Worm (Caenorhabditis elegans) whole organism, L1 larva: ENCODE results near the gene T01D3.3.

Experiments used
- C04F5.9 ChIP-seq: sonication (generic microtip); optimal IDR thresholded peaks from 2 replicates; lab custom pipeline; 2016; ENCODE audit warnings: missing genetic modification characterization, missing compliant biosample characterization
- C16A3.4 ChIP-seq: fragments of 150-350 bp; optimal IDR thresholded peaks from 2 replicates; lab custom pipeline; 2014; ENCODE audit warnings: missing biosample characterization, missing genetic modification characterization
- F16B12.6 ChIP-seq: fragments of 150-350 bp; optimal IDR thresholded peaks from 2 replicates; lab custom pipeline; 2014; ENCODE audit warnings: missing biosample characterization, missing genetic modification characterization
- Y116A8C.19 ChIP-seq: sonication (generic microtip); optimal IDR thresholded peaks from 2 replicates; lab custom pipeline; 2016; ENCODE audit warnings: missing compliant biosample characterization, missing genetic modification characterization, borderline replicate concordance
- aha-1 ChIP-seq: fragments of 150-350 bp; optimal IDR thresholded peaks from 2 replicates; lab custom pipeline; 2014; ENCODE audit warnings: missing biosample characterization, missing genetic modification characterization
- aly-2 ChIP-seq: fragments of 150-350 bp; optimal IDR thresholded peaks from 2 replicates; lab custom pipeline; 2014; ENCODE audit warnings: missing biosample characterization, missing genetic modification characterization
- blmp-1 ChIP-seq: fragments of 150-350 bp; optimal IDR thresholded peaks from 2 replicates; lab custom pipeline; 2014; ENCODE audit warnings: missing biosample characterization, missing genetic modification characterization
- ceh-8 ChIP-seq: fragments of 200-800 bp; sonication (Bioruptor generic); optimal IDR thresholded peaks from 2 replicates; lab custom pipeline; 2018; ENCODE audit warnings: mild to moderate bottlenecking, missing genetic modification characterization, moderate library complexity, missing compliant biosample characterization
- ceh-82 ChIP-seq, 3 experiments: fragments of 150-350 bp in 1 of 3; sonication (generic microtip) in 2 of 3; optimal IDR thresholded peaks; 2 replicates each; lab custom pipeline; 2014 to 2017; ENCODE audit warnings: missing biosample characterization in 3 of 3, missing genetic modification characterization in 3 of 3
- ceh-88 ChIP-seq: fragments of 200-800 bp; sonication (Bioruptor generic); IDR thresholded peaks from 2 replicates; pipeline ENCODE4 v1.3.6; 2022; ENCODE audit warnings: missing genetic modification characterization, missing compliant biosample characterization
- dpl-1 ChIP-seq, 3 experiments: fragments of 150-350 bp in 2 of 3; sonication (generic microtip) in 1 of 3; optimal IDR thresholded peaks; 2 replicates each; lab custom pipeline; 2014 to 2017; ENCODE audit warnings: missing biosample characterization in 3 of 3, missing genetic modification characterization in 3 of 3, missing genetic modification reagents in 3 of 3
- dsc-1 ChIP-seq: sonication (generic microtip); optimal IDR thresholded peaks from 2 replicates; lab custom pipeline; 2016; ENCODE audit warnings: mild to moderate bottlenecking, missing genetic modification characterization, missing compliant biosample characterization
- efl-3 ChIP-seq: fragments of 200-800 bp; sonication (Bioruptor generic); optimal IDR thresholded peaks from 2 replicates; lab custom pipeline; 2018; ENCODE audit warnings: mild to moderate bottlenecking, missing genetic modification characterization, missing compliant biosample characterization
- egl-13 ChIP-seq: sonication (generic microtip); optimal IDR thresholded peaks from 2 replicates; lab custom pipeline; 2016; ENCODE audit warnings: missing genotype, missing genetic modification reagents, missing genetic modification characterization, missing compliant biosample characterization
- elt-3 ChIP-seq, 6 experiments: fragments of 150-350 bp in 1 of 6; sonication (generic microtip); optimal IDR thresholded peaks; 2 replicates each; lab custom pipeline; 2017 to 2018; ENCODE audit warnings: missing biosample characterization in 6 of 6, missing genetic modification characterization in 6 of 6, inconsistent platforms in 1 of 6
- fkh-10 ChIP-seq: sonication (generic microtip); optimal IDR thresholded peaks from 2 replicates; lab custom pipeline; 2017; ENCODE audit warnings: missing biosample characterization, missing genetic modification reagents, missing genetic modification characterization
- fkh-4 ChIP-seq: sonication (generic microtip); optimal IDR thresholded peaks from 2 replicates; lab custom pipeline; 2016; ENCODE audit warnings: missing compliant biosample characterization, missing genetic modification characterization, borderline replicate concordance
- fkh-8 ChIP-seq: sonication (generic microtip); optimal IDR thresholded peaks from 2 replicates; lab custom pipeline; 2016; ENCODE audit warnings: mild to moderate bottlenecking, missing genetic modification characterization, missing compliant biosample characterization
- hlh-4 ChIP-seq: sonication (generic microtip); optimal IDR thresholded peaks from 2 replicates; lab custom pipeline; 2016; ENCODE audit warnings: mild to moderate bottlenecking, missing genetic modification characterization, missing compliant biosample characterization
- hpl-2 ChIP-seq: fragments of 150-350 bp; optimal IDR thresholded peaks from 2 replicates; lab custom pipeline; 2014; ENCODE audit warnings: missing biosample characterization, missing genetic modification reagents, missing genetic modification characterization
- lin-14 ChIP-seq: fragments of 200-800 bp; sonication (Bioruptor generic); optimal IDR thresholded peaks from 2 replicates; lab custom pipeline; 2018; ENCODE audit warnings: mild to moderate bottlenecking, missing genetic modification characterization, moderate library complexity, missing compliant biosample characterization
- lir-3 ChIP-seq: sonication (generic microtip); optimal IDR thresholded peaks from 2 replicates; lab custom pipeline; 2016; ENCODE audit warnings: mild to moderate bottlenecking, missing genetic modification characterization, moderate library complexity, missing compliant biosample characterization; ENCODE audit not compliant: poor library complexity
- mdl-1 ChIP-seq, 2 experiments: fragments of 150-350 bp; optimal IDR thresholded peaks; 2 replicates each; lab custom pipeline; 2014 to 2017; ENCODE audit warnings: missing biosample characterization in 2 of 2, missing genetic modification characterization in 2 of 2, inconsistent platforms in 1 of 2
- mep-1 ChIP-seq: fragments of 150-350 bp; optimal IDR thresholded peaks from 2 replicates; lab custom pipeline; 2014; ENCODE audit warnings: missing biosample characterization, missing genetic modification characterization
- nhr-12 ChIP-seq: sonication (generic microtip); optimal IDR thresholded peaks from 2 replicates; lab custom pipeline; 2017; ENCODE audit warnings: missing biosample characterization, missing genetic modification characterization
- nhr-19 ChIP-seq: fragments of 200-800 bp; sonication (Bioruptor generic); conservative IDR thresholded peaks from 2 replicates; pipeline ENCODE4 v1.3.6; 2022; ENCODE audit warnings: missing genetic modification characterization, missing compliant biosample characterization
- nhr-20 ChIP-seq: sonication (generic microtip); optimal IDR thresholded peaks from 2 replicates; lab custom pipeline; 2016; ENCODE audit warnings: mild to moderate bottlenecking, missing genetic modification characterization, missing compliant biosample characterization
- nhr-237 ChIP-seq: fragments of 150-350 bp; optimal IDR thresholded peaks from 2 replicates; lab custom pipeline; 2014; ENCODE audit warnings: missing biosample characterization, missing genetic modification characterization
- nhr-47 ChIP-seq: sonication (generic microtip); optimal IDR thresholded peaks from 2 replicates; lab custom pipeline; 2016; ENCODE audit warnings: mild to moderate bottlenecking, missing genetic modification characterization, moderate library complexity, missing compliant biosample characterization
- nhr-71 ChIP-seq: sonication (generic microtip); optimal IDR thresholded peaks from 2 replicates; lab custom pipeline; 2016; ENCODE audit warnings: mild to moderate bottlenecking, missing genetic modification characterization, moderate library complexity, missing compliant biosample characterization
- nhr-85 ChIP-seq: sonication (generic microtip); peaks from one replicate; lab custom pipeline; 2016; ENCODE audit warnings: missing genetic modification characterization, inconsistent platforms, missing compliant biosample characterization
- nhr-90 ChIP-seq: sonication (generic microtip); optimal IDR thresholded peaks from 2 replicates; lab custom pipeline; 2016; ENCODE audit warnings: mild to moderate bottlenecking, missing genetic modification characterization, missing compliant biosample characterization; ENCODE audit not compliant: poor library complexity
- pax-3 ChIP-seq: fragments of 200-800 bp; sonication (Bioruptor generic); optimal IDR thresholded peaks from 2 replicates; lab custom pipeline; 2018; ENCODE audit warnings: mild to moderate bottlenecking, missing genetic modification characterization, moderate library complexity, missing compliant biosample characterization
- rnt-1 ChIP-seq: sonication (generic microtip); optimal IDR thresholded peaks from 2 replicates; lab custom pipeline; 2016; ENCODE audit warnings: mild to moderate bottlenecking, missing genetic modification characterization, moderate library complexity, missing compliant biosample characterization
- skn-1 ChIP-seq: fragments of 150-350 bp; optimal IDR thresholded peaks from 2 replicates; lab custom pipeline; 2014; ENCODE audit warnings: missing biosample characterization, missing genetic modification characterization
- snu-23 ChIP-seq: sonication (generic microtip); optimal IDR thresholded peaks from 2 replicates; lab custom pipeline; 2016; ENCODE audit warnings: missing genetic modification characterization, missing compliant biosample characterization
- sptf-1 ChIP-seq: fragments of 150-350 bp; optimal IDR thresholded peaks from 2 replicates; lab custom pipeline; 2014; ENCODE audit warnings: missing biosample characterization, missing genetic modification characterization
- tbx-2 ChIP-seq: sonication (generic microtip); optimal IDR thresholded peaks from 2 replicates; lab custom pipeline; 2016; ENCODE audit warnings: missing genetic modification characterization, missing compliant biosample characterization
- unc-130 ChIP-seq: fragments of 150-350 bp; optimal IDR thresholded peaks from 2 replicates; lab custom pipeline; 2017; ENCODE audit warnings: missing biosample characterization, missing genetic modification characterization, inconsistent platforms
- unc-30 ChIP-seq: sonication (generic microtip); optimal IDR thresholded peaks from 2 replicates; lab custom pipeline; 2017; ENCODE audit warnings: missing biosample characterization, missing genetic modification characterization
- unc-86 ChIP-seq: sonication (generic microtip); optimal IDR thresholded peaks from 2 replicates; lab custom pipeline; 2016; ENCODE audit warnings: missing genetic modification characterization, missing compliant biosample characterization
- unc-98 ChIP-seq: fragments of 200-800 bp; sonication (Bioruptor generic); IDR thresholded peaks from 2 replicates; pipeline ENCODE4 v1.3.6; 2022; ENCODE audit warnings: missing genetic modification characterization, missing compliant biosample characterization
- vab-15 ChIP-seq: sonication (generic microtip); optimal IDR thresholded peaks from 2 replicates; lab custom pipeline; 2017; ENCODE audit warnings: missing genotype, mild to moderate bottlenecking, missing genetic modification characterization, missing compliant biosample characterization
- zag-1 ChIP-seq: fragments of 150-350 bp; optimal IDR thresholded peaks from 2 replicates; lab custom pipeline; 2014; ENCODE audit warnings: missing biosample characterization, missing genetic modification characterization
- zip-4 ChIP-seq: fragments of 200-800 bp; sonication (Bioruptor generic); optimal IDR thresholded peaks from 2 replicates; lab custom pipeline; 2018; ENCODE audit warnings: mild to moderate bottlenecking, missing genetic modification characterization, moderate library complexity, missing compliant biosample characterization
- ztf-4 ChIP-seq: fragments of 150-350 bp; optimal IDR thresholded peaks from 2 replicates; lab custom pipeline; 2014; ENCODE audit warnings: missing biosample characterization, missing genetic modification characterization

T01D3.3 gene

ce11 chrV:13703960-13704359 is at the start of gene T01D3.3:
Gene T01D3.3, plus strand, starts transcription at chrV:13704271.
- TF ChIP-seq ceh-8 (GFP tag; lab: Kevin White, UChicago) (no peak), unc-130 (tag; lab: Kevin White, UChicago) (peak; percentile 23), blmp-1 (peak; percentile 92), nhr-20 (tag; lab: Kevin White, UChicago) (no peak), zip-4 (GFP tag; lab: Kevin White, UChicago) (no peak), mdl-1 (tag; optimal IDR thresholded peaks at IDR 0.05; lab: Kevin White, UChicago) (peak in 1 of 2 experiments; percentile 51), mep-1 (tag; lab: Kevin White, UChicago) (peak; percentile 56), ceh-82 (tag; optimal IDR thresholded peaks at IDR 0.05; lab: Kevin White, UChicago) (no peak), ceh-88 (GFP tag; lab: Robert Waterston, UW) (no peak), nhr-85 (tag; lab: Kevin White, UChicago) (peak; percentile 59), lin-14 (GFP tag; lab: Kevin White, UChicago) (peak; percentile 50), unc-30 (no peak), C16A3.4 (tag; lab: Kevin White, UChicago) (peak; percentile 36), aly-2 (tag; lab: Kevin White, UChicago) (no peak), dpl-1 (GFP tag; optimal IDR thresholded peaks at IDR 0.05; lab: Kevin White, UChicago) (peak in 2 of 3 experiments; percentile 14 to 32), nhr-47 (tag; lab: Kevin White, UChicago) (no peak), hlh-4 (no peak), elt-3 (tag; optimal IDR thresholded peaks at IDR 0.05; lab: Kevin White, UChicago) (peak in 3 of 6 experiments; percentile 3 to 61 (median 22)), lir-3 (tag; lab: Kevin White, UChicago) (no peak), ztf-4 (tag; lab: Kevin White, UChicago) (no peak), nhr-237 (no peak)

ce11 chrV:13654394-13654792 is 49.7 kb upstream of the T01D3.3 start:
- TF ChIP-seq ceh-88 (GFP tag; lab: Robert Waterston, UW) (no peak), pax-3 (tag; lab: Kevin White, UChicago) (no peak), dsc-1 (tag; lab: Kevin White, UChicago) (peak; percentile 59), skn-1 (tag; lab: Kevin White, UChicago) (peak; percentile 41), fkh-4 (tag; lab: Kevin White, UChicago) (peak; percentile 15)

ce11 chrV:13655202-13655764 is 48.8 kb upstream of the T01D3.3 start:
- TF ChIP-seq F16B12.6 (tag; lab: Kevin White, UChicago) (no peak), fkh-8 (tag; lab: Kevin White, UChicago) (peak; percentile 79), unc-98 (no peak), rnt-1 (peak; percentile 72), vab-15 (tag; lab: Kevin White, UChicago) (no peak), hpl-2 (GFP tag; lab: Kevin White, UChicago) (no peak), Y116A8C.19 (tag; lab: Kevin White, UChicago) (no peak), C04F5.9 (tag; lab: Kevin White, UChicago) (no peak), nhr-90 (tag; lab: Kevin White, UChicago) (peak; percentile 38), unc-86 (tag; lab: Kevin White, UChicago) (peak; percentile 47), dsc-1 (tag; lab: Kevin White, UChicago) (peak; percentile 16), aly-2 (tag; lab: Kevin White, UChicago) (no peak), blmp-1 (peak; percentile 68), nhr-85 (tag; lab: Kevin White, UChicago) (peak; percentile 89), nhr-19 (GFP tag; lab: Robert Waterston, UW) (peak; percentile 50), snu-23 (peak; percentile 62), nhr-71 (tag; lab: Kevin White, UChicago) (peak; percentile 82), tbx-2 (tag; lab: Kevin White, UChicago) (peak; percentile 27), mep-1 (tag; lab: Kevin White, UChicago) (peak; percentile 76), ceh-8 (GFP tag; lab: Kevin White, UChicago) (peak; percentile 80), skn-1 (tag; lab: Kevin White, UChicago) (peak; percentile 78), sptf-1 (no peak), egl-13 (tag; lab: Kevin White, UChicago) (peak; percentile 34), nhr-12 (tag; lab: Kevin White, UChicago) (no peak), C16A3.4 (tag; lab: Kevin White, UChicago) (peak; percentile 43), zag-1 (tag; lab: Kevin White, UChicago) (no peak), lir-3 (tag; lab: Kevin White, UChicago) (peak; percentile 52), pax-3 (tag; lab: Kevin White, UChicago) (peak; percentile 71), ceh-82 (tag; optimal IDR thresholded peaks at IDR 0.05; lab: Kevin White, UChicago) (peak; percentile 20 to 59 (median 50)), efl-3 (GFP tag; lab: Kevin White, UChicago) (no peak), fkh-10 (peak; percentile 34), aha-1 (tag; lab: Kevin White, UChicago) (no peak)
